Worm (Caenorhabditis elegans): ENCODE measurements around the gene srx-7.

Gene srx-7

DNA sequence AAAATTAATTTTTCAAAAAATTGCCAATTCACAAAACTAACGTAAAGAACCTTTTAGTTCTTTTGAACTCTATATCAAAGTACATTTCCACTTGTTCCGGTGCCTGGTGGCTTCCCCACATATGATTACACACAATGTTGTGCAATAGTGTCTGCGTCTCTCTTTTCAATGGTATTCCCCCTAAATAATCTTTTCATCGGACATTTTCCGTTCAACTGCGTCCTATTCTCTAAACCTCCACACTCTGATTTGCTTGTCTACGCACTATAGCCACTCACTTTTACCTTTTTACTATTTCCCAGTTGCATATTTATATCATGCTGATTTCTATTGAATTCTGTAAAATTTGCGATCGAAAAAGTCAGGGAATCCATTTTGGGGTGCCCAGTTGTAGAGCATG, 27.9 kb upstream of the srx-7 start, which contains the start of gene nhr-58 (continued):
- TF ChIP-seq lsy-27 (tag; optimal IDR thresholded peaks at IDR 0.05; ENCODE audit: borderline replicate concordance, insufficient read depth): no peak
- no peak for TF ChIP-seq mxl-1 (tag; optimal IDR thresholded peaks at IDR 0.05)
- no peak for TF ChIP-seq ztf-18 (tag; optimal IDR thresholded peaks at IDR 0.05)
- TF ChIP-seq snpc-3.4 (tag; optimal IDR thresholded peaks at IDR 0.05): no peak
- no peak for TF ChIP-seq B0019.2 (GFP tag; conservative IDR thresholded peaks at IDR 0.05)
- no peak for TF ChIP-seq T07F8.4 (tag; optimal IDR thresholded peaks at IDR 0.05)
- TF ChIP-seq akir-1 (GFP tag; optimal IDR thresholded peaks at IDR 0.05): no peak
- no peak for TF ChIP-seq B0035.1 (tag; optimal IDR thresholded peaks at IDR 0.05)
- TF ChIP-seq ztf-6 (GFP tag; IDR thresholded peaks at IDR 0.05): no peak
- TF ChIP-seq madf-6 (GFP tag; IDR thresholded peaks at IDR 0.05): no peak
- TF ChIP-seq cebp-2 (GFP tag; IDR thresholded peaks at IDR 0.05): no peak
- TF ChIP-seq dpl-1 (GFP tag; optimal IDR thresholded peaks at IDR 0.05): no peak
- no peak for TF ChIP-seq rcor-1 (GFP tag; IDR thresholded peaks at IDR 0.05)
- TF ChIP-seq C06A6.2 (GFP tag; conservative IDR thresholded peaks at IDR 0.05): no peak
- TF ChIP-seq madf-3 (GFP tag; IDR thresholded peaks at IDR 0.05): no peak
- no peak for TF ChIP-seq C17E4.6 (GFP tag; IDR thresholded peaks at IDR 0.05)
- TF ChIP-seq repo-1 (tag; optimal IDR thresholded peaks at IDR 0.05): no peak
- TF ChIP-seq sdz-38 (tag; optimal IDR thresholded peaks at IDR 0.05): no peak
- TF ChIP-seq Y53G8AR.9 (GFP tag; conservative IDR thresholded peaks at IDR 0.05): no peak
- no peak for TF ChIP-seq nhr-120 (GFP tag; IDR thresholded peaks at IDR 0.05)
- no peak for TF ChIP-seq let-607 (tag; optimal IDR thresholded peaks at IDR 0.05)
- no peak for TF ChIP-seq sptf-2 (GFP tag; optimal IDR thresholded peaks at IDR 0.05)
- no peak for TF ChIP-seq F52B5.7 (tag; optimal IDR thresholded peaks at IDR 0.05)
- TF ChIP-seq ekl-4 (GFP tag; IDR thresholded peaks at IDR 0.05): no peak
- TF ChIP-seq hmg-1.2 (GFP tag; IDR thresholded peaks at IDR 0.05): peak; percentile 37; the same call in 1 of the 2 replicates
- no peak for TF ChIP-seq somi-1 (GFP tag; optimal IDR thresholded peaks at IDR 0.05)
- TF ChIP-seq madf-10 (tag; optimal IDR thresholded peaks at IDR 0.05): no peak
- TF ChIP-seq snpc-1.1 (tag; optimal IDR thresholded peaks at IDR 0.05; ENCODE audit: insufficient read depth): no peak
- no peak for TF ChIP-seq hlh-12 (tag; optimal IDR thresholded peaks at IDR 0.05)
- no peak for TF ChIP-seq T26A5.8 (tag; optimal IDR thresholded peaks at IDR 0.05)
- no peak for TF ChIP-seq athp-1 (tag; optimal IDR thresholded peaks at IDR 0.05)
- TF ChIP-seq mel-28 (tag; optimal IDR thresholded peaks at IDR 0.05; ENCODE audit: borderline replicate concordance): no peak
- TF ChIP-seq nfya-1 (tag; optimal IDR thresholded peaks at IDR 0.05; ENCODE audit: borderline replicate concordance, insufficient read depth): no peak
- no peak for TF ChIP-seq egrh-3 (GFP tag; IDR thresholded peaks at IDR 0.05)
- no peak for TF ChIP-seq ceh-100 (GFP tag; IDR thresholded peaks at IDR 0.05)
- TF ChIP-seq madf-8 (GFP tag; conservative IDR thresholded peaks at IDR 0.05): no peak
- TF ChIP-seq zfh-2 (GFP tag; conservative IDR thresholded peaks at IDR 0.05): no peak
- no peak for TF ChIP-seq Y56A3A.18 (GFP tag; IDR thresholded peaks at IDR 0.05)
- no peak for TF ChIP-seq Y79H2A.3 (GFP tag; conservative IDR thresholded peaks at IDR 0.05)
- no peak for TF ChIP-seq lin-35 (GFP tag; optimal IDR thresholded peaks at IDR 0.05)
- TF ChIP-seq ztf-28 (GFP tag; IDR thresholded peaks at IDR 0.05): no peak
- no peak for TF ChIP-seq ceh-27 (GFP tag; optimal IDR thresholded peaks at IDR 0.05)
- no peak for TF ChIP-seq dpff-1 (tag; optimal IDR thresholded peaks at IDR 0.05)
- TF ChIP-seq attf-6 (GFP tag; IDR thresholded peaks at IDR 0.05): no peak
- TF ChIP-seq xnd-1 (tag; optimal IDR thresholded peaks at IDR 0.05): no peak
- TF ChIP-seq lir-1 (GFP tag; conservative IDR thresholded peaks at IDR 0.05): no peak
- no peak for TF ChIP-seq rec-8 (tag; optimal IDR thresholded peaks at IDR 0.05)
- TF ChIP-seq nfya-2 (GFP tag; IDR thresholded peaks at IDR 0.05): no peak
- 0 out of 2 replicates have a peak, but pooled peaks have one; percentile 16 for TF ChIP-seq dox-1 (GFP tag; IDR thresholded peaks at IDR 0.05)
